Worm (Caenorhabditis elegans) whole organism, L2 larva: Measurements from ENCODE around the gene sdhd-1.

ENCODE experiments used
- F13H6.1 ChIP-seq: sonication (generic microtip); optimal IDR thresholded peaks from 2 replicates; lab custom pipeline; 2016; ENCODE audit warnings: missing genetic modification characterization, missing compliant biosample characterization
- R02D3.7 ChIP-seq: fragments of 150-350 bp; optimal IDR thresholded peaks from 2 replicates; lab custom pipeline; 2014; ENCODE audit warnings: missing biosample characterization, missing genetic modification characterization
- alr-1 ChIP-seq: fragments of 150-350 bp; optimal IDR thresholded peaks from 2 replicates; lab custom pipeline; 2014; ENCODE audit warnings: missing biosample characterization, missing genetic modification characterization
- dmd-4 ChIP-seq: sonication (generic microtip); optimal IDR thresholded peaks from 2 replicates; lab custom pipeline; 2017; ENCODE audit warnings: missing biosample characterization, missing genetic modification characterization
- nhr-25 ChIP-seq: fragments of 150-350 bp; sonication (generic microtip); optimal IDR thresholded peaks from 3 replicates; lab custom pipeline; 2014; ENCODE audit warnings: missing biosample characterization, missing genetic modification characterization
- skn-1 ChIP-seq: sonication (generic microtip); optimal IDR thresholded peaks from 2 replicates; lab custom pipeline; 2017; ENCODE audit warnings: missing biosample characterization, missing genetic modification characterization
- ztf-4 ChIP-seq: fragments of 150-350 bp; optimal IDR thresholded peaks from 2 replicates; lab custom pipeline; 2014; ENCODE audit warnings: missing biosample characterization, missing genetic modification characterization

ce11 chrII:11004381-11004780, 45.3 kb downstream of the sdhd-1 start:
- no peak for TF ChIP-seq ztf-4 (tag; lab: Kevin White, UChicago)
- no peak for TF ChIP-seq R02D3.7 (tag; lab: Kevin White, UChicago)
- no peak for TF ChIP-seq skn-1 (tag; lab: Kevin White, UChicago)
- TF ChIP-seq nhr-25 (tag; lab: Kevin White, UChicago), result no peak
- no peak for TF ChIP-seq dmd-4
- TF ChIP-seq alr-1 (tag; lab: Kevin White, UChicago), result no peak
- no peak for TF ChIP-seq F13H6.1 (tag; lab: Kevin White, UChicago)
